Fruit fly (Drosophila melanogaster): ENCODE results near the gene CG15544.
A peak's percentile ranks its signal among the peaks of the same experiment; 100 is the strongest.

The CG15544 gene

dm6 chr3R:30887711-30888549 is 60.3 kb downstream of the CG15544 start (continued):
- TF ChIP-seq crc (GFP tag; optimal IDR thresholded peaks at IDR 0.05) (peak; percentile 71), da (GFP tag; optimal IDR thresholded peaks at IDR 0.05) (no peak), CG7372 (GFP tag; IDR thresholded peaks at IDR 0.05) (peak; percentile 60; the same call in 1 of the 2 replicates), CG4424 (GFP tag; optimal IDR thresholded peaks at IDR 0.05) (peak; percentile 57), Drgx (GFP tag; IDR thresholded peaks at IDR 0.05) (peak; percentile 84), Dref (GFP tag; IDR thresholded peaks at IDR 0.05) (no peak), CG11560 (tag; IDR thresholded peaks at IDR 0.05) (peak; percentile 60; the same call in 1 of the 3 replicates), Sox102F (GFP tag; optimal IDR thresholded peaks at IDR 0.05) (peak; percentile 71), crol (GFP tag; IDR thresholded peaks at IDR 0.05) (0 out of 2 replicates have a peak, but pooled peaks have one; percentile 20), CrebB (tag; optimal IDR thresholded peaks at IDR 0.05) (no peak), Dek (tag; optimal IDR thresholded peaks at IDR 0.05) (peak; percentile 55), CG1024 (GFP tag; IDR thresholded peaks at IDR 0.05) (peak; percentile 71), her (GFP tag; optimal IDR thresholded peaks at IDR 0.05) (peak; percentile 65), Hey (tag; optimal IDR thresholded peaks at IDR 0.05) (peak; percentile 66), YL-1 (GFP tag; optimal IDR thresholded peaks at IDR 0.05) (no peak), Hmx (GFP tag; optimal IDR thresholded peaks at IDR 0.05) (no peak), Bdp1 (GFP tag; optimal IDR thresholded peaks at IDR 0.05) (no peak), luna (GFP tag; optimal IDR thresholded peaks at IDR 0.05) (peak; percentile 45), nmo (GFP tag; optimal IDR thresholded peaks at IDR 0.05) (peak; percentile 67), CG4404 (GFP tag; IDR thresholded peaks at IDR 0.05) (no peak), org-1 (GFP tag; optimal IDR thresholded peaks at IDR 0.05) (peak; percentile 2), fd64A (GFP tag; optimal IDR thresholded peaks at IDR 0.05) (peak; percentile 49), Gsc (GFP tag; IDR thresholded peaks at IDR 0.05) (peak; percentile 42), CG17802 (tag; optimal IDR thresholded peaks at IDR 0.05) (peak; percentile 23), CG3281 (GFP tag; optimal IDR thresholded peaks at IDR 0.05) (peak; percentile 59), CG6765 (GFP tag; optimal IDR thresholded peaks at IDR 0.05) (no peak), sens (GFP tag) (peak; percentile 93), nom (GFP tag; optimal IDR thresholded peaks at IDR 0.05) (peak; percentile 37), CHES-1-like (GFP tag; optimal IDR thresholded peaks at IDR 0.05) (peak; percentile 52), mam (GFP tag; optimal IDR thresholded peaks at IDR 0.05) (peak; percentile 84), vvl (GFP tag; IDR thresholded peaks at IDR 0.05) (peak; percentile 78), Poxn (GFP tag; IDR thresholded peaks at IDR 0.05) (no peak), kah (GFP tag; optimal IDR thresholded peaks at IDR 0.05) (peak; percentile 11), Nf-YC (tag; optimal IDR thresholded peaks at IDR 0.05) (no peak), D (optimal IDR thresholded peaks at IDR 0.05) (no peak), D (GFP tag; optimal IDR thresholded peaks at IDR 0.05) (peak; percentile 54), jumu (GFP tag; optimal IDR thresholded peaks at IDR 0.05) (peak; percentile 62), CG17186 (GFP tag; optimal IDR thresholded peaks at IDR 0.05) (no peak), CG3065 (GFP tag; optimal IDR thresholded peaks at IDR 0.05) (peak; percentile 37), grn (GFP tag; optimal IDR thresholded peaks at IDR 0.05) (peak; percentile 36), Hand (GFP tag; optimal IDR thresholded peaks at IDR 0.05) (no peak), CG17361 (GFP tag; IDR thresholded peaks at IDR 0.05) (no peak; the same call in 2 of the 3 replicates), kay (GFP tag; optimal IDR thresholded peaks at IDR 0.05) (peak; percentile 38), CG7839 (tag; optimal IDR thresholded peaks at IDR 0.05) (peak; percentile 84), CG12071 (GFP tag; optimal IDR thresholded peaks at IDR 0.05) (peak; percentile 67), CG12659 (GFP tag; optimal IDR thresholded peaks at IDR 0.05) (peak; percentile 45), CG17568 (GFP tag; optimal IDR thresholded peaks at IDR 0.05) (no peak), pnt (GFP tag; optimal IDR thresholded peaks at IDR 0.05) (peak; percentile 52), CG5245 (GFP tag; optimal IDR thresholded peaks at IDR 0.05) (peak; percentile 57), lmd (GFP tag; IDR thresholded peaks at IDR 0.05) (peak; percentile 74)

All from whole organism, embryonic.